Worm (Caenorhabditis elegans) whole organism, L2 larva: ENCODE data around the gene W04E12.9.

Experiments used
- lin-13 ChIP-seq: fragments of 150-350 bp; optimal IDR thresholded peaks from 2 replicates; lab custom pipeline; 2014; ENCODE audit warnings: missing biosample characterization, missing genetic modification reagents, missing genetic modification characterization
- lin-39 ChIP-seq: fragments of 150-350 bp; optimal IDR thresholded peaks from 2 replicates; lab custom pipeline; 2014; ENCODE audit warnings: missing biosample characterization, missing genetic modification reagents, missing genetic modification characterization
- mdl-1 ChIP-seq, 2 experiments: fragments of 150-350 bp in 1 of 2; sonication (generic microtip) in 1 of 2; optimal IDR thresholded peaks; 2 replicates each; lab custom pipeline; 2017; ENCODE audit warnings: missing biosample characterization in 2 of 2, missing genetic modification characterization in 2 of 2
- nhr-12 ChIP-seq: fragments of 150-350 bp; optimal IDR thresholded peaks from 2 replicates; lab custom pipeline; 2014; ENCODE audit warnings: missing biosample characterization, missing genetic modification characterization
- nhr-77 ChIP-seq: fragments of 150-350 bp; optimal IDR thresholded peaks from 2 replicates; lab custom pipeline; 2014; ENCODE audit warnings: missing biosample characterization, missing genetic modification characterization
- skn-1 ChIP-seq: sonication (generic microtip); optimal IDR thresholded peaks from 2 replicates; lab custom pipeline; 2017; ENCODE audit warnings: missing biosample characterization, missing genetic modification characterization
- unc-62 ChIP-seq: fragments of 150-350 bp; optimal IDR thresholded peaks from 2 replicates; lab custom pipeline; 2014; ENCODE audit warnings: missing biosample characterization, missing genetic modification reagents, missing genetic modification characterization

DNA sequence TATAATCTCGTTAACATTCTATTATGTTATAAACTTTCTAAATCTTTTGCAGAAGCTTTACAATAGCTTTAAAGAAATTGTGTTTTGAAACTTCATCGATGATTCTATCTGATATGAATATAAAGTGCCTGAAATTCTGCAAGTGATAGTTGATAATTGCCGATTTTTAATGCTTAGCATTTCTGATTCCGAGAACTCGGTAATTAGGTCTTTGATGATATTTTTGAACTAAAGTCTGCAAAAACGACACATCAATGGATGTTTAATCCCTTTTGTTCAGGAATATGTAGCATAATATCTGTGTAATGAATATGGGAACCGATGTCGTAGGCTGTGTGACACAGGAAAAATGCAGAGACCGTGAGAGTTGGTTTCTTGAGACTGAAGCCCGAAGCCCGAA, 46.4 kb downstream of the W04E12.9 start:
- TF ChIP-seq lin-39 (no peak), unc-62 (no peak), mdl-1 (tag; optimal IDR thresholded peaks at IDR 0.05; lab: Kevin White, UChicago) (no peak), nhr-12 (tag; lab: Kevin White, UChicago) (no peak), lin-13 (GFP tag; lab: Kevin White, UChicago) (no peak), skn-1 (no peak), nhr-77 (tag; lab: Kevin White, UChicago) (no peak)
